Fruit fly (Drosophila melanogaster): ENCODE data around the gene CG18170.

The CG18170 gene

dm6 chr3L:1647276-1647919 lies 44.6 kb downstream of the CG18170 start, which contains the start of the genes CG17249 and Bro (continued):
- TF ChIP-seq slp2 (GFP tag; optimal IDR thresholded peaks at IDR 0.05), result no peak
- TF ChIP-seq CG16863 (GFP tag; optimal IDR thresholded peaks at IDR 0.05), result peak; percentile 42
- TF ChIP-seq CG32772 (GFP tag; IDR thresholded peaks at IDR 0.05), result no peak
- TF ChIP-seq CG8924 (tag; optimal IDR thresholded peaks at IDR 0.05), result peak; percentile 37
- TF ChIP-seq pfk (GFP tag; optimal IDR thresholded peaks at IDR 0.05), result no peak
- no peak for TF ChIP-seq caup (GFP tag; optimal IDR thresholded peaks at IDR 0.05; ENCODE audit: severe bottlenecking)
- no peak for TF ChIP-seq ssp (GFP tag; IDR thresholded peaks at IDR 0.05)
- TF ChIP-seq Dip2 (GFP tag; IDR thresholded peaks at IDR 0.05), result no peak
- TF ChIP-seq CG12071 (GFP tag; optimal IDR thresholded peaks at IDR 0.05), result no peak
- TF ChIP-seq dmrt99B (tag; optimal IDR thresholded peaks at IDR 0.05), result no peak
- TF ChIP-seq jigr1 (GFP tag; IDR thresholded peaks at IDR 0.05), result no peak
- TF ChIP-seq CG1024 (GFP tag; IDR thresholded peaks at IDR 0.05), result no peak; the same call in 1 of the 2 replicates
- TF ChIP-seq Oaz (GFP tag; IDR thresholded peaks at IDR 0.05), result no peak
- TF ChIP-seq CG31224 (GFP tag; IDR thresholded peaks at IDR 0.05), result no peak
- no peak for TF ChIP-seq CG16779 (GFP tag; IDR thresholded peaks at IDR 0.05)
- no peak for TF ChIP-seq CG14860 (GFP tag; IDR thresholded peaks at IDR 0.05; ENCODE audit: partially characterized antibody)
- TF ChIP-seq trem (tag; optimal IDR thresholded peaks at IDR 0.05), result peak; percentile 46
- no peak for TF ChIP-seq ac (GFP tag; optimal IDR thresholded peaks at IDR 0.05)
- TF ChIP-seq Med (GFP tag), result peak; percentile 94
- no peak for TF ChIP-seq CG11695 (GFP tag; IDR thresholded peaks at IDR 0.05)
- no peak for TF ChIP-seq dati (GFP tag; IDR thresholded peaks at IDR 0.05)
- no peak for TF ChIP-seq danr (GFP tag; IDR thresholded peaks at IDR 0.05)
- TF ChIP-seq lola (GFP tag; optimal IDR thresholded peaks at IDR 0.05), result no peak
- TF ChIP-seq Poxn (GFP tag; IDR thresholded peaks at IDR 0.05), result no peak
- no peak for TF ChIP-seq CG7372 (GFP tag; IDR thresholded peaks at IDR 0.05)
- TF ChIP-seq CG10462 (GFP tag; optimal IDR thresholded peaks at IDR 0.05), result peak; percentile 28
- no peak for TF ChIP-seq CG30431 (GFP tag; optimal IDR thresholded peaks at IDR 0.05)
- TF ChIP-seq CG15011 (GFP tag; optimal IDR thresholded peaks at IDR 0.05), result no peak
- TF ChIP-seq CG9817 (tag; optimal IDR thresholded peaks at IDR 0.05), result peak; percentile 16
- no peak for TF ChIP-seq CG1529 (GFP tag; optimal IDR thresholded peaks at IDR 0.05)
- no peak for TF ChIP-seq NC2α (GFP tag; optimal IDR thresholded peaks at IDR 0.05)
- TF ChIP-seq CG8359 (GFP tag; optimal IDR thresholded peaks at IDR 0.05; ENCODE audit: borderline replicate concordance), result no peak
- TF ChIP-seq Hr51 (GFP tag; optimal IDR thresholded peaks at IDR 0.05), result peak in 1 of 2 experiments; percentile 57
- no peak for TF ChIP-seq CG34224 (GFP tag; IDR thresholded peaks at IDR 0.05; ENCODE audit: partially characterized antibody)
- no peak for TF ChIP-seq H2.0 (GFP tag; IDR thresholded peaks at IDR 0.05)
- no peak for TF ChIP-seq CG8765 (GFP tag; IDR thresholded peaks at IDR 0.05)
- TF ChIP-seq CG2202 (tag; optimal IDR thresholded peaks at IDR 0.05), result no peak
- no peak for TF ChIP-seq kni (GFP tag; optimal IDR thresholded peaks at IDR 0.05)
- peak; percentile 51 for TF ChIP-seq CG13287 (GFP tag; IDR thresholded peaks at IDR 0.05; ENCODE audit: partially characterized antibody)
- no peak for TF ChIP-seq zen2 (GFP tag; IDR thresholded peaks at IDR 0.05; ENCODE audit: partially characterized antibody)
- TF ChIP-seq Lim3 (GFP tag; IDR thresholded peaks at IDR 0.05), result no peak
- TF ChIP-seq Dad (GFP tag; optimal IDR thresholded peaks at IDR 0.05), result peak; percentile 8
- no peak for TF ChIP-seq sqz (GFP tag; optimal IDR thresholded peaks at IDR 0.05)
- TF ChIP-seq org-1 (GFP tag; optimal IDR thresholded peaks at IDR 0.05), result no peak
- TF ChIP-seq lmd (GFP tag; IDR thresholded peaks at IDR 0.05), result no peak
- no peak for TF ChIP-seq CG5180 (GFP tag; optimal IDR thresholded peaks at IDR 0.05)
- TF ChIP-seq crp (GFP tag; optimal IDR thresholded peaks at IDR 0.05), result peak; percentile 87 to 97
- TF ChIP-seq slou (GFP tag; optimal IDR thresholded peaks at IDR 0.05), result no peak
- TF ChIP-seq CG15479 (GFP tag; optimal IDR thresholded peaks at IDR 0.05), result no peak
- no peak for TF ChIP-seq sr (GFP tag; IDR thresholded peaks at IDR 0.05)

Measured in whole organism, embryonic.